Fruit fly (Drosophila melanogaster) whole organism, embryonic: ENCODE data around the gene rho-5.
A peak's percentile ranks its signal among the peaks of the same experiment; 100 is the strongest.

Experiments
- B-H1 ChIP-seq: fragments of 200-800 bp; sonication (Bioruptor generic); IDR thresholded peaks from 3 replicates; pipeline ENCODE4 v1.3.6; 2022; ENCODE audit warnings: missing biosample characterization, missing genetic modification characterization
- CG17829 ChIP-seq: fragments of 200-800 bp; optimal IDR thresholded peaks from 2 replicates; lab custom pipeline; 2019; ENCODE audit warnings: missing biosample characterization, mild to moderate bottlenecking, missing genetic modification characterization, moderate library complexity
- CG2120 ChIP-seq: fragments of 200-800 bp; sonication (Bioruptor generic); optimal IDR thresholded peaks from 3 replicates; lab custom pipeline; 2016; ENCODE audit warnings: missing biosample characterization, missing genetic modification characterization
- CG2202 ChIP-seq: fragments of 200-800 bp; sonication (Bioruptor generic); optimal IDR thresholded peaks from 2 replicates; lab custom pipeline; 2018; ENCODE audit warnings: missing biosample characterization, mild to moderate bottlenecking, missing genetic modification characterization
- CG34224 ChIP-seq: fragments of 200-800 bp; sonication (Bioruptor generic); IDR thresholded peaks from 3 replicates; pipeline ENCODE4 v1.3.6; 2022; ENCODE audit warnings: missing biosample characterization, missing genetic modification characterization; ENCODE audit not compliant: partially characterized antibody
- CG42726 ChIP-seq: fragments of 200-800 bp; sonication (Bioruptor generic); IDR thresholded peaks from 2 replicates; pipeline ENCODE4 v1.3.6; 2022; ENCODE audit warnings: missing biosample characterization, missing genetic modification characterization; ENCODE audit not compliant: partially characterized antibody
- CG43689 ChIP-seq: fragments of 200-800 bp; sonication (Bioruptor generic); IDR thresholded peaks from 2 replicates; pipeline ENCODE4 v1.3.6; 2022; ENCODE audit warnings: missing biosample characterization, missing genetic modification characterization
- CG6272 ChIP-seq: fragments of 200-800 bp; sonication (Bioruptor generic); IDR thresholded peaks from 2 replicates; pipeline ENCODE4 v1.3.6; 2022; ENCODE audit warnings: missing biosample characterization, missing genetic modification characterization
- CG6765 ChIP-seq: fragments of 200-800 bp; sonication (Bioruptor generic); optimal IDR thresholded peaks from 3 replicates; lab custom pipeline; 2017; ENCODE audit warnings: missing biosample characterization, mild to moderate bottlenecking, missing genetic modification characterization
- CG6854 ChIP-seq: fragments of 200-800 bp; sonication (Bioruptor generic); optimal IDR thresholded peaks from 3 replicates; lab custom pipeline; 2017; ENCODE audit warnings: missing biosample characterization, mild to moderate bottlenecking, missing genetic modification characterization
- CG8089 ChIP-seq: fragments of 200-800 bp; sonication (Bioruptor generic); optimal IDR thresholded peaks from 3 replicates; lab custom pipeline; 2016; ENCODE audit warnings: missing biosample characterization, missing genetic modification characterization
- CG8478 ChIP-seq: fragments of >200 bp; optimal IDR thresholded peaks from 2 replicates; lab custom pipeline; 2018
- CG8924 ChIP-seq: fragments of 200-800 bp; optimal IDR thresholded peaks from 3 replicates; lab custom pipeline; 2019; ENCODE audit warnings: missing biosample characterization, mild to moderate bottlenecking, missing genetic modification characterization, moderate library complexity
- CG9797 ChIP-seq: fragments of 200-800 bp; sonication (Bioruptor generic); optimal IDR thresholded peaks from 3 replicates; lab custom pipeline; 2018; ENCODE audit warnings: missing biosample characterization, mild to moderate bottlenecking, missing genetic modification characterization
- CG9876 ChIP-seq: fragments of 200-800 bp; sonication (Bioruptor generic); optimal IDR thresholded peaks from 2 replicates; lab custom pipeline; 2016; ENCODE audit warnings: missing biosample characterization, missing genetic modification characterization
- CG9932 ChIP-seq: fragments of 200-800 bp; sonication (Bioruptor generic); IDR thresholded peaks from 2 replicates; pipeline ENCODE4 v1.3.6; 2022; ENCODE audit warnings: missing biosample characterization, missing genetic modification characterization
- Dad ChIP-seq: fragments of 200-800 bp; sonication (Bioruptor generic); optimal IDR thresholded peaks from 3 replicates; lab custom pipeline; 2016; ENCODE audit warnings: missing biosample characterization, missing genetic modification characterization
- Dek ChIP-seq: fragments of 200-800 bp; sonication (Bioruptor generic); optimal IDR thresholded peaks from 3 replicates; lab custom pipeline; 2019; ENCODE audit warnings: missing biosample characterization, mild to moderate bottlenecking, missing genetic modification characterization, moderate library complexity
- Dip3 ChIP-seq: fragments of 200-800 bp; sonication (Bioruptor generic); optimal IDR thresholded peaks from 3 replicates; lab custom pipeline; 2016; ENCODE audit warnings: missing biosample characterization, missing genetic modification characterization
- Dp ChIP-seq: fragments of 200-800 bp; sonication (Bioruptor generic); optimal IDR thresholded peaks from 2 replicates; lab custom pipeline; 2018; ENCODE audit warnings: missing biosample characterization, mild to moderate bottlenecking, missing genetic modification characterization, moderate library complexity
- HLH4C ChIP-seq: fragments of 200-800 bp; sonication (Bioruptor generic); IDR thresholded peaks from 3 replicates; pipeline ENCODE4 v1.3.6; 2022; ENCODE audit warnings: missing biosample characterization, missing genetic modification characterization; ENCODE audit not compliant: partially characterized antibody
- HmgD ChIP-seq: fragments of 200-800 bp; sonication (Bioruptor generic); optimal IDR thresholded peaks from 3 replicates; lab custom pipeline; 2016; ENCODE audit warnings: missing biosample characterization, missing genetic modification characterization
- HmgZ ChIP-seq: fragments of 200-800 bp; sonication (Bioruptor generic); optimal IDR thresholded peaks from 2 replicates; lab custom pipeline; 2018; ENCODE audit warnings: missing biosample characterization, mild to moderate bottlenecking, missing genetic modification characterization
- Hr78 ChIP-seq, 2 experiments: fragments of 200-800 bp in 1 of 2; fragments of >200 bp in 1 of 2; sonication (Bioruptor generic) in 1 of 2; optimal IDR thresholded peaks; 2 replicates each; lab custom pipeline; 2017 to 2019; ENCODE audit warnings: missing biosample characterization in 2 of 2, missing genetic modification characterization in 2 of 2, mild to moderate bottlenecking in 1 of 2, moderate library complexity in 1 of 2
- MBD-R2 ChIP-seq: fragments of 200-800 bp; sonication (Bioruptor generic); IDR thresholded peaks from 2 replicates; pipeline ENCODE4 v1.3.6; 2022; ENCODE audit warnings: missing biosample characterization, missing genetic modification characterization
- NFAT ChIP-seq: fragments of 200-800 bp; sonication (Bioruptor generic); IDR thresholded peaks from 2 replicates; pipeline ENCODE4 v1.3.6; 2022; ENCODE audit warnings: missing biosample characterization, missing genetic modification characterization
- Neu2 ChIP-seq: fragments of 200-800 bp; sonication (Bioruptor generic); optimal IDR thresholded peaks from 3 replicates; lab custom pipeline; 2016; ENCODE audit warnings: missing biosample characterization, missing genetic modification characterization, borderline replicate concordance
- Nf-YA ChIP-seq: fragments of 200-800 bp; sonication (Bioruptor generic); IDR thresholded peaks from 2 replicates; pipeline ENCODE4 v1.3.6; 2022; ENCODE audit warnings: missing biosample characterization, missing genetic modification characterization
- Spps ChIP-seq: fragments of 200-800 bp; sonication (Bioruptor generic); optimal IDR thresholded peaks from 2 replicates; lab custom pipeline; 2018; ENCODE audit warnings: missing biosample characterization, mild to moderate bottlenecking, missing genetic modification characterization
- Stat92E ChIP-seq, 3 experiments: fragments of >200 bp in 2 of 3; fragments of 200-800 bp in 1 of 3; sonication (Bioruptor generic) in 1 of 3; optimal IDR thresholded peaks; 2 replicates each; lab custom pipeline; 2017 to 2019; ENCODE audit warnings: missing biosample characterization in 3 of 3, missing genetic modification characterization in 3 of 3, mild to moderate bottlenecking in 1 of 3, moderate library complexity in 1 of 3
- Taf1 ChIP-seq: fragments of 200-800 bp; sonication (Bioruptor generic); IDR thresholded peaks from 2 replicates; pipeline ENCODE4 v1.3.6; 2022; ENCODE audit warnings: missing biosample characterization, missing genetic modification characterization
- ap ChIP-seq: fragments of 200-800 bp; sonication (Bioruptor generic); IDR thresholded peaks from 2 replicates; pipeline ENCODE4 v1.3.6; 2022; ENCODE audit warnings: missing biosample characterization, missing genetic modification characterization
- ci ChIP-seq: fragments of 200-800 bp; sonication (Bioruptor generic); IDR thresholded peaks from 3 replicates; pipeline ENCODE4 v1.3.6; 2022; ENCODE audit warnings: missing biosample characterization, missing genetic modification characterization
- crol ChIP-seq: fragments of 200-800 bp; sonication (Bioruptor generic); IDR thresholded peaks from 2 replicates; pipeline ENCODE4 v1.3.6; 2022; ENCODE audit warnings: missing biosample characterization, missing genetic modification characterization
- ems ChIP-seq: fragments of 200-800 bp; sonication (Bioruptor generic); optimal IDR thresholded peaks from 3 replicates; lab custom pipeline; 2016; ENCODE audit warnings: missing biosample characterization, missing genetic modification characterization
- grau ChIP-seq: fragments of 200-800 bp; optimal IDR thresholded peaks from 3 replicates; lab custom pipeline; 2019; ENCODE audit warnings: missing biosample characterization, mild to moderate bottlenecking, missing genetic modification characterization, moderate library complexity
- inv ChIP-seq: fragments of 200-800 bp; sonication (Bioruptor generic); IDR thresholded peaks from 2 replicates; pipeline ENCODE4 v1.3.6; 2022; ENCODE audit warnings: missing biosample characterization, missing genetic modification characterization; ENCODE audit not compliant: partially characterized antibody
- kah ChIP-seq: fragments of 200-800 bp; sonication (Bioruptor generic); optimal IDR thresholded peaks from 2 replicates; lab custom pipeline; 2018; ENCODE audit warnings: missing biosample characterization, mild to moderate bottlenecking, missing genetic modification characterization
- kni ChIP-seq: fragments of 200-800 bp; sonication (Bioruptor generic); optimal IDR thresholded peaks from 3 replicates; lab custom pipeline; 2017; ENCODE audit warnings: mild to moderate bottlenecking, missing biosample characterization, missing genetic modification reagents, missing genetic modification characterization
- knrl ChIP-seq: fragments of 200-800 bp; sonication (Bioruptor generic); IDR thresholded peaks from 3 replicates; pipeline ENCODE4 v1.3.6; 2022; ENCODE audit warnings: missing biosample characterization, missing genetic modification characterization; ENCODE audit not compliant: partially characterized antibody
- lab ChIP-seq: fragments of 200-800 bp; sonication (Bioruptor generic); optimal IDR thresholded peaks from 3 replicates; lab custom pipeline; 2017; ENCODE audit warnings: missing biosample characterization, missing genetic modification characterization, mild to moderate bottlenecking, moderate library complexity, missing genetic modification reagents
- luna ChIP-seq: fragments of 200-800 bp; sonication (Bioruptor generic); optimal IDR thresholded peaks from 2 replicates; lab custom pipeline; 2016; ENCODE audit warnings: missing biosample characterization, missing genetic modification characterization
- nmo ChIP-seq: fragments of 200-800 bp; sonication (Bioruptor generic); optimal IDR thresholded peaks from 2 replicates; lab custom pipeline; 2018; ENCODE audit warnings: missing biosample characterization, mild to moderate bottlenecking, missing genetic modification characterization, moderate library complexity
- oc ChIP-seq: fragments of 200-800 bp; sonication (Bioruptor generic); optimal IDR thresholded peaks from 2 replicates; lab custom pipeline; 2018; ENCODE audit warnings: missing biosample characterization, mild to moderate bottlenecking, missing genetic modification characterization, moderate library complexity
- so ChIP-seq: fragments of 200-800 bp; sonication (Bioruptor generic); IDR thresholded peaks from 3 replicates; pipeline ENCODE4 v1.3.6; 2022; ENCODE audit warnings: missing biosample characterization, missing genetic modification characterization
- sob ChIP-seq: fragments of 200-800 bp; sonication (Bioruptor generic); IDR thresholded peaks from 2 replicates; pipeline ENCODE4 v1.3.6; 2022; ENCODE audit warnings: missing biosample characterization, missing genetic modification characterization
- stwl ChIP-seq: fragments of 200-800 bp; sonication (Bioruptor generic); optimal IDR thresholded peaks from 3 replicates; lab custom pipeline; 2018; ENCODE audit warnings: missing biosample characterization, mild to moderate bottlenecking, missing genetic modification characterization, moderate library complexity
- tap ChIP-seq: fragments of 200-800 bp; optimal IDR thresholded peaks from 3 replicates; lab custom pipeline; 2019; ENCODE audit warnings: missing biosample characterization, mild to moderate bottlenecking, missing genetic modification characterization, moderate library complexity
- tio ChIP-seq: fragments of 200-800 bp; sonication (Bioruptor generic); optimal IDR thresholded peaks from 2 replicates; lab custom pipeline; 2017; ENCODE audit warnings: missing biosample characterization, missing genetic modification characterization, inconsistent platforms
- tna ChIP-seq: fragments of 200-800 bp; sonication (Bioruptor generic); IDR thresholded peaks from 2 replicates; pipeline ENCODE4 v1.3.6; 2022; ENCODE audit warnings: missing biosample characterization, missing genetic modification characterization; ENCODE audit not compliant: partially characterized antibody
- vfl ChIP-seq: fragments of 200-800 bp; sonication (Bioruptor generic); optimal IDR thresholded peaks from 2 replicates; lab custom pipeline; 2016; ENCODE audit warnings: missing biosample characterization, missing genetic modification characterization

rho-5 gene

dm6 chr2L:10342471-10342870, 31.2 kb downstream of the rho-5 start, which contains the start of gene Sps2 (continued):
- peak; percentile 29 for TF ChIP-seq nmo (GFP tag; lab: Kevin White, UChicago)
- TF ChIP-seq CG34224 (GFP tag; lab: Robert Waterston, UW): peak; percentile 80
- TF ChIP-seq vfl (GFP tag; lab: Kevin White, UChicago): no peak
- no peak for TF ChIP-seq CG8089 (GFP tag; lab: Kevin White, UChicago)
- no peak for TF ChIP-seq CG8478
- peak; percentile 18 for TF ChIP-seq CG2120 (GFP tag; lab: Kevin White, UChicago)
- no peak for TF ChIP-seq ems
- TF ChIP-seq MBD-R2 (GFP tag; lab: Robert Waterston, UW): peak; percentile 89
- TF ChIP-seq Dip3 (GFP tag; lab: Kevin White, UChicago): no peak
- TF ChIP-seq CG9797 (GFP tag; lab: Kevin White, UChicago): no peak
- peak; percentile 53; the same call in 1 of the 3 replicates for TF ChIP-seq HLH4C
- TF ChIP-seq CG42726 (GFP tag; lab: Robert Waterston, UW): peak; percentile 20; the same call in 1 of the 2 replicates
- TF ChIP-seq knrl (GFP tag; lab: Robert Waterston, UW): peak; percentile 75; the same call in 2 of the 3 replicates
- no peak for TF ChIP-seq Dad (GFP tag; lab: Kevin White, UChicago)
- TF ChIP-seq Dek (tag; lab: Kevin White, UChicago): peak; percentile 17
- no peak for TF ChIP-seq tio (GFP tag; lab: Kevin White, UChicago)
- no peak for TF ChIP-seq CG6854 (GFP tag; lab: Kevin White, UChicago)
- TF ChIP-seq HmgZ (tag; lab: Kevin White, UChicago): peak; percentile 23
- no peak for TF ChIP-seq CG9876 (GFP tag; lab: Kevin White, UChicago)
- no peak; the same call in 1 of the 2 replicates for TF ChIP-seq NFAT
- TF ChIP-seq CG8924: no peak
- no peak for TF ChIP-seq tap
- TF ChIP-seq CG2202: no peak
- TF ChIP-seq CG9932: no peak; the same call in 1 of the 2 replicates
- TF ChIP-seq CG6765 (GFP tag; lab: Kevin White, UChicago): no peak
- TF ChIP-seq Hr78 (GFP tag; optimal IDR thresholded peaks at IDR 0.05; lab: Kevin White, UChicago): no peak
- TF ChIP-seq lab (GFP tag; lab: Kevin White, UChicago): no peak
- TF ChIP-seq ap: no peak
- TF ChIP-seq ci (GFP tag; lab: Robert Waterston, UW): no peak
- TF ChIP-seq so (GFP tag; lab: Robert Waterston, UW): no peak
- TF ChIP-seq Stat92E (GFP tag; optimal IDR thresholded peaks at IDR 0.05; lab: Kevin White, UChicago): peak in 1 of 3 experiments; percentile 39
- TF ChIP-seq CG17829 (tag; lab: Kevin White, UChicago): peak; percentile 42
- TF ChIP-seq HmgD (GFP tag; lab: Kevin White, UChicago): no peak
- TF ChIP-seq CG43689 (GFP tag; lab: Robert Waterston, UW): no peak
- TF ChIP-seq kni (GFP tag; lab: Kevin White, UChicago): no peak
- TF ChIP-seq Neu2 (GFP tag; lab: Kevin White, UChicago): no peak
- TF ChIP-seq Spps: no peak
- TF ChIP-seq CG6272: no peak
- no peak for TF ChIP-seq luna (GFP tag; lab: Kevin White, UChicago)
- TF ChIP-seq Nf-YA: no peak
- no peak for TF ChIP-seq oc (tag; lab: Kevin White, UChicago)
- TF ChIP-seq crol: no peak
- TF ChIP-seq Dp (GFP tag; lab: Kevin White, UChicago): peak; percentile 18
- peak; percentile 63 for TF ChIP-seq inv (GFP tag; lab: Robert Waterston, UW)
- TF ChIP-seq stwl: peak; percentile 57
- TF ChIP-seq Taf1 (GFP tag; lab: Robert Waterston, UW): no peak
- TF ChIP-seq grau (tag; lab: Kevin White, UChicago): peak; percentile 26
- TF ChIP-seq tna (GFP tag; lab: Robert Waterston, UW): no peak
- TF ChIP-seq sob: 0 out of 2 replicates have a peak, but pooled peaks have one; percentile 30
- no peak for TF ChIP-seq kah (GFP tag; lab: Kevin White, UChicago)
- no peak for TF ChIP-seq B-H1
